Fruit fly (Drosophila melanogaster): ENCODE results near the gene Cyp4d2.

Gene Cyp4d2

dm6 chrX:2161020-2161419 is 14.8 kb upstream of the Cyp4d2 start:
- TF ChIP-seq Myc (optimal IDR thresholded peaks at IDR 0.05) (no peak), insv (optimal IDR thresholded peaks at IDR 0.05) (no peak), h (optimal IDR thresholded peaks at IDR 0.05) (no peak), psq (optimal IDR thresholded peaks at IDR 0.05) (no peak), Sin3A (optimal IDR thresholded peaks at IDR 0.05) (no peak), ttk (optimal IDR thresholded peaks at IDR 0.05) (no peak)

- no peak for TF ChIP-seq ttk (optimal IDR thresholded peaks at IDR 0.05)
- TF ChIP-seq h (optimal IDR thresholded peaks at IDR 0.05) = no peak
- TF ChIP-seq insv (optimal IDR thresholded peaks at IDR 0.05) = no peak
- no peak for TF ChIP-seq Sin3A (optimal IDR thresholded peaks at IDR 0.05)
These were observed 13.5 kb upstream of the Cyp4d2 start, which contains the start of the genes Cyp4d1 and CG3630 for dm6 chrX:2162130-2162907. TSS of gene Cyp4d1 (minus strand) at chrX:2162180. TSS of gene CG3630 (plus strand) at chrX:2162196.

dm6 chrX:2163358-2163757 is 12.4 kb upstream of the Cyp4d2 start:
- TF ChIP-seq h (optimal IDR thresholded peaks at IDR 0.05) (no peak), insv (optimal IDR thresholded peaks at IDR 0.05) (no peak), psq (optimal IDR thresholded peaks at IDR 0.05) (no peak), Sin3A (optimal IDR thresholded peaks at IDR 0.05) (no peak), Myc (optimal IDR thresholded peaks at IDR 0.05) (no peak), ttk (optimal IDR thresholded peaks at IDR 0.05) (no peak)

- TF ChIP-seq ttk (optimal IDR thresholded peaks at IDR 0.05) (no peak), psq (optimal IDR thresholded peaks at IDR 0.05) (no peak), Sin3A (optimal IDR thresholded peaks at IDR 0.05) (no peak), insv (optimal IDR thresholded peaks at IDR 0.05) (no peak), h (optimal IDR thresholded peaks at IDR 0.05) (no peak), Myc (optimal IDR thresholded peaks at IDR 0.05) (no peak)
These were observed 10.4 kb upstream of the Cyp4d2 start for dm6 chrX:2165394-2165793.

dm6 chrX:2166129-2166528 is 9.7 kb upstream of the Cyp4d2 start:
- TF ChIP-seq ttk (optimal IDR thresholded peaks at IDR 0.05) (no peak), h (optimal IDR thresholded peaks at IDR 0.05) (no peak), psq (optimal IDR thresholded peaks at IDR 0.05) (no peak), Myc (optimal IDR thresholded peaks at IDR 0.05) (no peak), Sin3A (optimal IDR thresholded peaks at IDR 0.05) (no peak), insv (optimal IDR thresholded peaks at IDR 0.05) (no peak)

dm6 chrX:2168485-2169199 is 7.2 kb upstream of the Cyp4d2 start:
- no peak for TF ChIP-seq Sin3A (optimal IDR thresholded peaks at IDR 0.05)
- no peak for TF ChIP-seq psq (optimal IDR thresholded peaks at IDR 0.05)
- TF ChIP-seq Myc (optimal IDR thresholded peaks at IDR 0.05) = no peak
- no peak for TF ChIP-seq h (optimal IDR thresholded peaks at IDR 0.05)
- TF ChIP-seq insv (optimal IDR thresholded peaks at IDR 0.05) = no peak
- TF ChIP-seq ttk (optimal IDR thresholded peaks at IDR 0.05) = no peak

- TF ChIP-seq Myc (optimal IDR thresholded peaks at IDR 0.05) (no peak), ttk (optimal IDR thresholded peaks at IDR 0.05) (no peak), psq (optimal IDR thresholded peaks at IDR 0.05) (no peak), insv (optimal IDR thresholded peaks at IDR 0.05) (no peak), h (optimal IDR thresholded peaks at IDR 0.05) (no peak), Sin3A (optimal IDR thresholded peaks at IDR 0.05) (no peak)
These were observed 5.4 kb upstream of the Cyp4d2 start for dm6 chrX:2170424-2170823.

dm6 chrX:2172420-2172827 is 3.4 kb upstream of the Cyp4d2 start, which contains the start of gene ND-B14.5A:
TSS of gene ND-B14.5A (plus strand) at chrX:2172526.
- no peak for TF ChIP-seq insv (optimal IDR thresholded peaks at IDR 0.05)
- no peak for TF ChIP-seq psq (optimal IDR thresholded peaks at IDR 0.05)
- no peak for TF ChIP-seq Myc (optimal IDR thresholded peaks at IDR 0.05)
- no peak for TF ChIP-seq Sin3A (optimal IDR thresholded peaks at IDR 0.05)
- TF ChIP-seq h (optimal IDR thresholded peaks at IDR 0.05) = no peak
- TF ChIP-seq ttk (optimal IDR thresholded peaks at IDR 0.05) = no peak

dm6 chrX:2175265-2175795 is 476 bp upstream of the Cyp4d2 start, which contains the start of gene Cyp4d14:
TSS of gene Cyp4d14 (minus strand) at chrX:2175315.
- TF ChIP-seq insv (optimal IDR thresholded peaks at IDR 0.05) (no peak), psq (optimal IDR thresholded peaks at IDR 0.05) (no peak), Sin3A (optimal IDR thresholded peaks at IDR 0.05) (no peak), ttk (optimal IDR thresholded peaks at IDR 0.05) (no peak), Myc (optimal IDR thresholded peaks at IDR 0.05) (no peak), h (optimal IDR thresholded peaks at IDR 0.05) (no peak)

dm6 chrX:2178802-2179201 is 3.0 kb downstream of the Cyp4d2 start, which contains the start of gene Cyp4ae1:
TSS of gene Cyp4ae1 (plus strand) at chrX:2179007.
- TF ChIP-seq h (optimal IDR thresholded peaks at IDR 0.05) = no peak
- TF ChIP-seq psq (optimal IDR thresholded peaks at IDR 0.05) = no peak
- TF ChIP-seq Myc (optimal IDR thresholded peaks at IDR 0.05) = no peak
- TF ChIP-seq insv (optimal IDR thresholded peaks at IDR 0.05) = no peak
- no peak for TF ChIP-seq Sin3A (optimal IDR thresholded peaks at IDR 0.05)
- no peak for TF ChIP-seq ttk (optimal IDR thresholded peaks at IDR 0.05)

dm6 chrX:2180750-2181261 is 5.0 kb downstream of the Cyp4d2 start, which contains the start of gene pn:
TSS of gene pn (plus strand) at chrX:2181211.
- no peak for TF ChIP-seq psq (optimal IDR thresholded peaks at IDR 0.05)

dm6 chrX:2184563-2184962 is 8.8 kb downstream of the Cyp4d2 start, which contains the start of the genes Nmd3 and CG17776:
TSS of gene Nmd3 (minus strand) at chrX:2184668.
TSS of gene CG17776 (plus strand) at chrX:2184725.
- TF ChIP-seq h (optimal IDR thresholded peaks at IDR 0.05) = no peak
- no peak for TF ChIP-seq Sin3A (optimal IDR thresholded peaks at IDR 0.05)
- TF ChIP-seq ttk (optimal IDR thresholded peaks at IDR 0.05) = no peak
- no peak for TF ChIP-seq Myc (optimal IDR thresholded peaks at IDR 0.05)
- no peak for TF ChIP-seq insv (optimal IDR thresholded peaks at IDR 0.05)
- TF ChIP-seq psq (optimal IDR thresholded peaks at IDR 0.05) = no peak

All from Kc167 (cell line).